Fruit fly (Drosophila melanogaster): ENCODE measurements around the gene wake.
A peak's percentile ranks its signal among the peaks of the same experiment; 100 is the strongest.

wake gene

DNA sequence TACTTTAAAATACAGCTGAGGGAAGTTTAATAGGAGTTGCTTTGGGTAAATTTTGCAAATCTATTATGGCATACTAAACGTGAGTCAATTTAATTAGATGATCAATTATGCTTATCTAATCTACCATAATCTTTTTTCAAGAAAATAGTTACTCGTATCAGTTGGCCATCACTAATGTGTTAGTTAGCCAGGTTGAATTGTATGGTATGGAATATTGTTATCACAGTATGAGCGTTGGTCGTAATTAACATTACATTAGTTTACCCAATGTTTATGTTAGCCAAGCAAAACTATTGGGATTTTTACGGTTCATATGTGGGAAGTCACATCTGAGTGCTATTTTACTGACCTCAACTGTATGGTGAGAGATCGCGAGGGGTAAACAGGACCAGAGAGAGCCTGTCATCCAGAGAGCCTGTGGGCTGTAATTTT lies 33.9 kb downstream of the wake start (continued):
- TF ChIP-seq bab2 (GFP tag; optimal IDR thresholded peaks at IDR 0.05) (peak; percentile 73), fd64A (GFP tag; optimal IDR thresholded peaks at IDR 0.05) (no peak), zen2 (GFP tag; IDR thresholded peaks at IDR 0.05; ENCODE audit: partially characterized antibody) (no peak), zen (tag; optimal IDR thresholded peaks at IDR 0.05) (peak; percentile 95), CG10543 (GFP tag; optimal IDR thresholded peaks at IDR 0.05) (no peak), Fer1 (GFP tag; optimal IDR thresholded peaks at IDR 0.05) (peak; percentile 55), phol (tag; optimal IDR thresholded peaks at IDR 0.05) (peak; percentile 85), crp (GFP tag; optimal IDR thresholded peaks at IDR 0.05) (peak in 1 of 2 experiments; percentile 20), CG8290 (GFP tag; optimal IDR thresholded peaks at IDR 0.05) (peak; percentile 83), CG8290 (tag; optimal IDR thresholded peaks at IDR 0.05) (peak in 1 of 2 experiments; percentile 81), CHES-1-like (GFP tag; optimal IDR thresholded peaks at IDR 0.05) (peak; percentile 71), Nf-YB (GFP tag; optimal IDR thresholded peaks at IDR 0.05) (peak; percentile 63), CG11504 (tag; optimal IDR thresholded peaks at IDR 0.05) (no peak), sens (GFP tag) (peak; percentile 98), CG3065 (GFP tag; optimal IDR thresholded peaks at IDR 0.05) (no peak), usp (GFP tag; optimal IDR thresholded peaks at IDR 0.05) (no peak), chinmo (GFP tag; IDR thresholded peaks at IDR 0.05; ENCODE audit: partially characterized antibody) (no peak), zfh1 (GFP tag; IDR thresholded peaks at IDR 0.05) (peak; percentile 76; the same call in 2 of the 3 replicates), ap (GFP tag; IDR thresholded peaks at IDR 0.05) (no peak), pita (GFP tag; optimal IDR thresholded peaks at IDR 0.05) (no peak), Sry-δ (GFP tag; optimal IDR thresholded peaks at IDR 0.05) (peak; percentile 32), CG17802 (tag; optimal IDR thresholded peaks at IDR 0.05) (peak; percentile 19), CG4707 (GFP tag; optimal IDR thresholded peaks at IDR 0.05) (peak; percentile 4), org-1 (GFP tag; optimal IDR thresholded peaks at IDR 0.05) (peak; percentile 83), CG2712 (tag; optimal IDR thresholded peaks at IDR 0.05) (peak; percentile 91), Bgb (GFP tag; IDR thresholded peaks at IDR 0.05; ENCODE audit: partially characterized antibody) (no peak), abd-A (tag; optimal IDR thresholded peaks at IDR 0.05) (no peak), Hr3 (GFP tag; optimal IDR thresholded peaks at IDR 0.05) (peak; percentile 76), CG32532 (GFP tag; IDR thresholded peaks at IDR 0.05) (no peak), CG17361 (GFP tag; IDR thresholded peaks at IDR 0.05) (peak; percentile 92; the same call in 2 of the 3 replicates), sob (GFP tag; IDR thresholded peaks at IDR 0.05) (0 out of 2 replicates have a peak, but pooled peaks have one; percentile 7), bbx (GFP tag; IDR thresholded peaks at IDR 0.05; ENCODE audit: partially characterized antibody) (no peak), gcm2 (GFP tag; optimal IDR thresholded peaks at IDR 0.05) (peak; percentile 19), Chrac-16 (GFP tag; optimal IDR thresholded peaks at IDR 0.05) (peak; percentile 75), crc (GFP tag; optimal IDR thresholded peaks at IDR 0.05) (peak; percentile 48), CG7357 (GFP tag; IDR thresholded peaks at IDR 0.05) (no peak; the same call in 2 of the 3 replicates), CG12942 (GFP tag; optimal IDR thresholded peaks at IDR 0.05) (peak; percentile 54), hkb (optimal IDR thresholded peaks at IDR 0.05) (no peak), hkb (GFP tag; IDR thresholded peaks at IDR 0.05) (peak; percentile 42; the same call in 1 of the 2 replicates), CG10147 (GFP tag; optimal IDR thresholded peaks at IDR 0.05) (peak; percentile 55), HLH54F (GFP tag; optimal IDR thresholded peaks at IDR 0.05) (peak; percentile 51), Tbp (GFP tag; optimal IDR thresholded peaks at IDR 0.05) (no peak), CG13775 (GFP tag; optimal IDR thresholded peaks at IDR 0.05) (peak; percentile 88), ranshi (GFP tag; IDR thresholded peaks at IDR 0.05) (no peak), CG10565 (GFP tag; optimal IDR thresholded peaks at IDR 0.05) (no peak), bigmax (GFP tag; optimal IDR thresholded peaks at IDR 0.05) (no peak), tgo (GFP tag; IDR thresholded peaks at IDR 0.05) (peak; percentile 32; the same call in 1 of the 3 replicates), Ravus (GFP tag; IDR thresholded peaks at IDR 0.05) (no peak), CG1832 (GFP tag; optimal IDR thresholded peaks at IDR 0.05) (no peak), CG8944 (GFP tag; optimal IDR thresholded peaks at IDR 0.05) (peak; percentile 68), sim (GFP tag; IDR thresholded peaks at IDR 0.05) (0 out of 2 replicates have a peak, but pooled peaks have one; percentile 13), z (GFP tag; IDR thresholded peaks at IDR 0.05) (no peak)
